Fruit fly (Drosophila melanogaster): ENCODE data around the gene JMJD5.

Gene JMJD5

DNA sequence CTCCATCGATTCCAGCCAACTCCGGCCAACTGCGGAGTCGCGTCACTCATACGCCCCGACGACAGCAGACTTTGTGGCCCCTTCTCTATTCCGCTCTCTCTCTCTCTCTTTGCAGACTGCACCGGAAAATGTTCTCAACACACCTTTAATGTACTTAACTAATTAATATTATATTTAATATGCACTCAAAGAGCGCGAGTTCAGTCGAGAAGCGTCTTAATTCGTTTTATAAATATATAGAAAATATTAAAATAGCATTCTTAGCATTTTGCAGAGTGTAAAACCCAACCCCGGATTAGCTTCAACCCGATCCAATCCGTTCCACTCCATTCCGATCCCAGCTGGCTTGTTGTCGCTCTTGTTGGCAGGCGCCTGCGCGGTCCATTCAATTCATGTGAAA is 46.7 kb downstream of the JMJD5 start:
- TF ChIP-seq Crg-1 (GFP tag; optimal IDR thresholded peaks at IDR 0.05) (no peak), toe (GFP tag; optimal IDR thresholded peaks at IDR 0.05) (no peak), CG7045 (GFP tag; optimal IDR thresholded peaks at IDR 0.05) (no peak), cnc (optimal IDR thresholded peaks at IDR 0.05) (no peak), Clk (GFP tag; optimal IDR thresholded peaks at IDR 0.05) (no peak), bab1 (GFP tag; optimal IDR thresholded peaks at IDR 0.05) (no peak), CG7101 (tag; optimal IDR thresholded peaks at IDR 0.05) (no peak), CG33017 (tag; optimal IDR thresholded peaks at IDR 0.05) (no peak), Hr96 (GFP tag; optimal IDR thresholded peaks at IDR 0.05) (no peak), tj (GFP tag; optimal IDR thresholded peaks at IDR 0.05) (no peak), ovo (GFP tag; optimal IDR thresholded peaks at IDR 0.05) (no peak), Mnt (GFP tag; optimal IDR thresholded peaks at IDR 0.05) (no peak), CG14711 (tag; optimal IDR thresholded peaks at IDR 0.05) (no peak), kay (GFP tag; ENCODE audit: borderline replicate concordance) (no peak), CG12768 (GFP tag; optimal IDR thresholded peaks at IDR 0.05) (no peak), CG1620 (GFP tag; optimal IDR thresholded peaks at IDR 0.05) (no peak), pad (GFP tag; optimal IDR thresholded peaks at IDR 0.05) (no peak), CG11617 (GFP tag; optimal IDR thresholded peaks at IDR 0.05) (no peak)

dm6 chr3L:793733-794320 is 47.3 kb downstream of the JMJD5 start:
- TF ChIP-seq bab1 (GFP tag; optimal IDR thresholded peaks at IDR 0.05) (no peak), CG11617 (GFP tag; optimal IDR thresholded peaks at IDR 0.05) (no peak), toe (GFP tag; optimal IDR thresholded peaks at IDR 0.05) (no peak), CG7101 (tag; optimal IDR thresholded peaks at IDR 0.05) (no peak), kay (GFP tag; ENCODE audit: borderline replicate concordance) (no peak), pad (GFP tag; optimal IDR thresholded peaks at IDR 0.05) (no peak), cnc (optimal IDR thresholded peaks at IDR 0.05) (no peak), CG14711 (tag; optimal IDR thresholded peaks at IDR 0.05) (no peak), ovo (GFP tag; optimal IDR thresholded peaks at IDR 0.05) (no peak), CG12768 (GFP tag; optimal IDR thresholded peaks at IDR 0.05) (no peak), Mnt (GFP tag; optimal IDR thresholded peaks at IDR 0.05) (no peak), CG33017 (tag; optimal IDR thresholded peaks at IDR 0.05) (no peak)

- TF ChIP-seq Clk (GFP tag; optimal IDR thresholded peaks at IDR 0.05) (no peak), CG1620 (GFP tag; optimal IDR thresholded peaks at IDR 0.05) (no peak), CG33017 (tag; optimal IDR thresholded peaks at IDR 0.05) (no peak), tj (GFP tag; optimal IDR thresholded peaks at IDR 0.05) (no peak), CG7045 (GFP tag; optimal IDR thresholded peaks at IDR 0.05) (no peak), CG12768 (GFP tag; optimal IDR thresholded peaks at IDR 0.05) (no peak), CG11617 (GFP tag; optimal IDR thresholded peaks at IDR 0.05) (no peak), pad (GFP tag; optimal IDR thresholded peaks at IDR 0.05) (no peak), CG5204 (GFP tag; optimal IDR thresholded peaks at IDR 0.05) (no peak), cic (GFP tag; optimal IDR thresholded peaks at IDR 0.05) (no peak), CG7101 (tag; optimal IDR thresholded peaks at IDR 0.05) (no peak), Crg-1 (GFP tag; optimal IDR thresholded peaks at IDR 0.05) (no peak), Mnt (GFP tag; optimal IDR thresholded peaks at IDR 0.05) (no peak), bab1 (GFP tag; optimal IDR thresholded peaks at IDR 0.05) (no peak), CG14711 (tag; optimal IDR thresholded peaks at IDR 0.05) (no peak)
These were observed 49.7 kb downstream of the JMJD5 start for dm6 chr3L:791251-791991.

Measured in whole organism, adult.